In genomic region chrV:9930612-9931065, ce11 we compare ENCODE assay signal across 4 worm cellular contexts.
A peak's percentile ranks its signal among the peaks of the same experiment; 100 is the strongest.
TF ChIP-seq lines count a peak whose summit lies in the region.

Gene rmh-2, minus strand, starts transcription at chrV:9930775.
Gene suds-3, plus strand, starts transcription at chrV:9931015.

TF ChIP-seq in whole organism, L2 larva, 48 proteins besides CTCF, POLR2A, EP300 and RAD21 (continues in another document):
- TF ChIP-seq sma-9 (GFP tag; optimal IDR thresholded peaks at IDR 0.05; lab: Kevin White, UChicago) (no peak), sma-9 (tag; optimal IDR thresholded peaks at IDR 0.05; lab: Kevin White, UChicago) (no peak), nhr-10 (tag; optimal IDR thresholded peaks at IDR 0.05; lab: Kevin White, UChicago) (no peak), elt-1 (tag; optimal IDR thresholded peaks at IDR 0.05; lab: Kevin White, UChicago) (no peak), crh-2 (tag; optimal IDR thresholded peaks at IDR 0.05; lab: Kevin White, UChicago) (no peak), Y55F3AM.14 (GFP tag; optimal IDR thresholded peaks at IDR 0.05; lab: Kevin White, UChicago) (no peak), ztf-1 (GFP tag; conservative IDR thresholded peaks at IDR 0.05; lab: Robert Waterston, UW) (no peak), blmp-1 (tag; optimal IDR thresholded peaks at IDR 0.05; lab: Kevin White, UChicago; ENCODE audit: insufficient read depth) (no peak), nhr-77 (tag; optimal IDR thresholded peaks at IDR 0.05; lab: Kevin White, UChicago) (no peak), nhr-23 (tag; optimal IDR thresholded peaks at IDR 0.05; lab: Kevin White, UChicago) (no peak), unc-39 (tag; optimal IDR thresholded peaks at IDR 0.05; lab: Kevin White, UChicago) (no peak), unc-62 (GFP tag; optimal IDR thresholded peaks at IDR 0.05; lab: Kevin White, UChicago) (no peak), skn-1 (tag; optimal IDR thresholded peaks at IDR 0.05; lab: Kevin White, UChicago) (no peak), gmeb-1 (tag; optimal IDR thresholded peaks at IDR 0.05; lab: Kevin White, UChicago) (peak; percentile 83), sma-3 (GFP tag; optimal IDR thresholded peaks at IDR 0.05; lab: Kevin White, UChicago) (no peak), mab-5 (tag; optimal IDR thresholded peaks at IDR 0.05; lab: Kevin White, UChicago) (no peak), nhr-237 (tag; optimal IDR thresholded peaks at IDR 0.05; lab: Kevin White, UChicago) (no peak), ceh-16 (tag; optimal IDR thresholded peaks at IDR 0.05; lab: Kevin White, UChicago) (no peak), mbf-1 (tag; optimal IDR thresholded peaks at IDR 0.05; lab: Kevin White, UChicago) (no peak), lin-13 (GFP tag; optimal IDR thresholded peaks at IDR 0.05; lab: Kevin White, UChicago) (peak; percentile 1), C34F6.9 (tag; optimal IDR thresholded peaks at IDR 0.05; lab: Kevin White, UChicago) (no peak), sem-4 (tag; optimal IDR thresholded peaks at IDR 0.05; lab: Kevin White, UChicago) (no peak), ama-1 (optimal IDR thresholded peaks at IDR 0.05; lab: Kevin White, UChicago) (no peak), dmd-4 (tag; optimal IDR thresholded peaks at IDR 0.05; lab: Kevin White, UChicago) (no peak)

TF ChIP-seq in whole organism, L4 larva, 104 proteins besides CTCF, POLR2A, EP300 and RAD21:
- no peak for TF ChIP-seq ceh-20 (GFP tag; IDR thresholded peaks at IDR 0.05; lab: Robert Waterston, UW)
- TF ChIP-seq dpl-1 (GFP tag; optimal IDR thresholded peaks at IDR 0.05; lab: Kevin White, UChicago) = peak; percentile 79
- no peak for TF ChIP-seq ceh-32 (tag; optimal IDR thresholded peaks at IDR 0.05; lab: Kevin White, UChicago; ENCODE audit: poor library complexity)
- no peak for TF ChIP-seq nhr-48 (tag; optimal IDR thresholded peaks at IDR 0.05; lab: Kevin White, UChicago)
- TF ChIP-seq hlh-30 (tag; optimal IDR thresholded peaks at IDR 0.05; lab: Kevin White, UChicago; ENCODE audit: insufficient read depth) = peak; percentile 27
- TF ChIP-seq nhr-28 (tag; optimal IDR thresholded peaks at IDR 0.05; lab: Kevin White, UChicago) = peak; percentile 23
- TF ChIP-seq R02D3.7 (tag; optimal IDR thresholded peaks at IDR 0.05; lab: Kevin White, UChicago) = peak; percentile 85
- TF ChIP-seq nhr-77 (tag; optimal IDR thresholded peaks at IDR 0.05; lab: Kevin White, UChicago) = peak; percentile 1
- 0 out of 2 replicates have a peak, but pooled peaks have one; percentile 32 for TF ChIP-seq pha-4 (GFP tag; IDR thresholded peaks at IDR 0.05; lab: Robert Waterston, UW)
- TF ChIP-seq pha-4 (tag; optimal IDR thresholded peaks at IDR 0.05; lab: Kevin White, UChicago) = no peak

TF ChIP-seq in whole organism, late embryonic, 69 proteins besides CTCF, POLR2A, EP300 and RAD21:
- no peak for TF ChIP-seq syd-9 (tag; optimal IDR thresholded peaks at IDR 0.05; lab: Kevin White, UChicago)
- TF ChIP-seq nfya-1 (tag; optimal IDR thresholded peaks at IDR 0.05; lab: Kevin White, UChicago) = peak; percentile 43
- peak; percentile 20 for TF ChIP-seq elt-2 (tag; optimal IDR thresholded peaks at IDR 0.05; lab: Kevin White, UChicago)
- peak; percentile 65 for TF ChIP-seq ceh-34 (tag; optimal IDR thresholded peaks at IDR 0.05; lab: Kevin White, UChicago)
- no peak for TF ChIP-seq nhr-232 (tag; optimal IDR thresholded peaks at IDR 0.05; lab: Kevin White, UChicago)
- no peak for TF ChIP-seq ceh-9 (tag; optimal IDR thresholded peaks at IDR 0.05; lab: Kevin White, UChicago)
- TF ChIP-seq tbx-2 (tag; optimal IDR thresholded peaks at IDR 0.05; lab: Kevin White, UChicago) = peak; percentile 38
- peak; percentile 4 for TF ChIP-seq ceh-31 (tag; optimal IDR thresholded peaks at IDR 0.05; lab: Kevin White, UChicago)
- TF ChIP-seq K09A11.1 (tag; optimal IDR thresholded peaks at IDR 0.05; lab: Kevin White, UChicago; ENCODE audit: insufficient read depth) = peak; percentile 49
- TF ChIP-seq ceh-2 (tag; optimal IDR thresholded peaks at IDR 0.05; lab: Kevin White, UChicago) = no peak
- no peak for TF ChIP-seq C38D4.7 (GFP tag; optimal IDR thresholded peaks at IDR 0.05; lab: Kevin White, UChicago)
TF ChIP-seq in whole organism, late embryonic: peak in this region for 6.

TF ChIP-seq in whole organism, mixed stage, embryonic, 35 proteins besides CTCF, POLR2A, EP300 and RAD21:
- TF ChIP-seq mep-1 (tag; optimal IDR thresholded peaks at IDR 0.05; lab: Kevin White, UChicago) (peak; percentile 66), lsy-2 (tag; optimal IDR thresholded peaks at IDR 0.05; lab: Kevin White, UChicago) (peak; percentile 21), pha-4 (tag; optimal IDR thresholded peaks at IDR 0.05; lab: Kevin White, UChicago) (no peak), sptf-1 (tag; optimal IDR thresholded peaks at IDR 0.05; lab: Kevin White, UChicago) (peak; percentile 0), M03D4.4 (tag; optimal IDR thresholded peaks at IDR 0.05; lab: Kevin White, UChicago) (peak; percentile 13)
